Worm (Caenorhabditis elegans): ENCODE data around the gene C09G4.4.

Gene C09G4.4

ce11 chrIV:8526050-8526449, 13.3 kb downstream of the C09G4.4 start (continued):
- TF ChIP-seq lin-40 (tag; optimal IDR thresholded peaks at IDR 0.05) (peak; percentile 21), him-1 (tag; optimal IDR thresholded peaks at IDR 0.05) (no peak), gei-17 (GFP tag; optimal IDR thresholded peaks at IDR 0.05) (no peak), repo-1 (tag; optimal IDR thresholded peaks at IDR 0.05) (no peak), Y67H2A.10 (GFP tag; conservative IDR thresholded peaks at IDR 0.05) (no peak), athp-1 (tag; optimal IDR thresholded peaks at IDR 0.05) (no peak), K11D2.4 (GFP tag; IDR thresholded peaks at IDR 0.05) (no peak), D2030.7 (GFP tag; IDR thresholded peaks at IDR 0.05) (no peak), fkh-3 (tag; optimal IDR thresholded peaks at IDR 0.05) (no peak), tlf-1 (GFP tag; optimal IDR thresholded peaks at IDR 0.05) (no peak), lin-35 (GFP tag; optimal IDR thresholded peaks at IDR 0.05) (no peak)

- no peak for TF ChIP-seq aptf-2 (GFP tag; conservative IDR thresholded peaks at IDR 0.05)
- no peak for TF ChIP-seq F39B2.1 (GFP tag; IDR thresholded peaks at IDR 0.05)
- TF ChIP-seq athp-1 (tag; optimal IDR thresholded peaks at IDR 0.05): no peak
- no peak for TF ChIP-seq sptf-2 (GFP tag; optimal IDR thresholded peaks at IDR 0.05)
- TF ChIP-seq ceh-79 (tag; optimal IDR thresholded peaks at IDR 0.05): no peak
- TF ChIP-seq snpc-1.1 (tag; optimal IDR thresholded peaks at IDR 0.05; ENCODE audit: insufficient read depth): no peak
- no peak for TF ChIP-seq zfh-2 (GFP tag; conservative IDR thresholded peaks at IDR 0.05)
- TF ChIP-seq rcor-1 (GFP tag; IDR thresholded peaks at IDR 0.05): no peak
- no peak for TF ChIP-seq mel-28 (tag; optimal IDR thresholded peaks at IDR 0.05; ENCODE audit: borderline replicate concordance)
- no peak for TF ChIP-seq lin-54 (GFP tag; optimal IDR thresholded peaks at IDR 0.05)
- TF ChIP-seq B0035.1 (tag; optimal IDR thresholded peaks at IDR 0.05): no peak
- TF ChIP-seq ztf-26 (tag; optimal IDR thresholded peaks at IDR 0.05): no peak
- no peak for TF ChIP-seq Y79H2A.3 (GFP tag; conservative IDR thresholded peaks at IDR 0.05)
- no peak for TF ChIP-seq nhr-27 (tag; optimal IDR thresholded peaks at IDR 0.05)
- no peak for TF ChIP-seq hlh-12 (tag; optimal IDR thresholded peaks at IDR 0.05)
- no peak for TF ChIP-seq lsl-1 (GFP tag; optimal IDR thresholded peaks at IDR 0.05)
- no peak for TF ChIP-seq T26A5.8 (tag; optimal IDR thresholded peaks at IDR 0.05)
- TF ChIP-seq K11D2.4 (GFP tag; IDR thresholded peaks at IDR 0.05): no peak
- no peak for TF ChIP-seq C17E4.6 (GFP tag; IDR thresholded peaks at IDR 0.05)
Measured at ce11 chrIV:8526579-8526978, 13.8 kb downstream of the C09G4.4 start.

ce11 chrIV:8527598-8528012, 14.8 kb downstream of the C09G4.4 start:
- TF ChIP-seq ztf-28 (GFP tag; IDR thresholded peaks at IDR 0.05) (no peak), zfh-2 (GFP tag; conservative IDR thresholded peaks at IDR 0.05) (no peak), rec-8 (tag; optimal IDR thresholded peaks at IDR 0.05) (no peak), egl-18 (GFP tag; IDR thresholded peaks at IDR 0.05) (no peak), ceh-91 (GFP tag; IDR thresholded peaks at IDR 0.05) (no peak), him-1 (tag; optimal IDR thresholded peaks at IDR 0.05) (no peak), ZK185.1 (tag; optimal IDR thresholded peaks at IDR 0.05; ENCODE audit: poor library complexity, severe bottlenecking) (peak; percentile 34), lin-54 (GFP tag; optimal IDR thresholded peaks at IDR 0.05) (peak; percentile 16), ekl-4 (GFP tag; IDR thresholded peaks at IDR 0.05) (no peak), dpl-1 (GFP tag; optimal IDR thresholded peaks at IDR 0.05) (no peak), akir-1 (GFP tag; optimal IDR thresholded peaks at IDR 0.05) (no peak), bed-1 (GFP tag; IDR thresholded peaks at IDR 0.05) (no peak), pbrm-1 (GFP tag; IDR thresholded peaks at IDR 0.05) (no peak; the same call in 1 of the 2 replicates), chd-7 (tag; optimal IDR thresholded peaks at IDR 0.05) (peak; percentile 96), efl-1 (GFP tag; optimal IDR thresholded peaks at IDR 0.05) (no peak), dox-1 (GFP tag; IDR thresholded peaks at IDR 0.05) (no peak; the same call in 1 of the 2 replicates), B0019.2 (GFP tag; conservative IDR thresholded peaks at IDR 0.05) (no peak), rcor-1 (GFP tag; IDR thresholded peaks at IDR 0.05) (no peak), F33H1.4 (GFP tag; IDR thresholded peaks at IDR 0.05) (no peak), Y53F4B.3 (GFP tag; IDR thresholded peaks at IDR 0.05) (no peak), madf-3 (GFP tag; IDR thresholded peaks at IDR 0.05) (no peak), B0261.1 (tag; optimal IDR thresholded peaks at IDR 0.05) (no peak), F52B5.7 (tag; optimal IDR thresholded peaks at IDR 0.05) (no peak), C17E4.6 (GFP tag; IDR thresholded peaks at IDR 0.05) (no peak)
